Fruit fly (Drosophila melanogaster) whole organism, embryonic: ENCODE results near the gene SerRS.

ENCODE experiments used
- Antp ChIP-seq: fragments of 200-800 bp; sonication (Bioruptor generic); optimal IDR thresholded peaks from 3 replicates; lab custom pipeline; 2016; ENCODE audit warnings: missing biosample characterization, missing genetic modification characterization
- CG10654 ChIP-seq: fragments of 200-800 bp; sonication (Bioruptor generic); optimal IDR thresholded peaks from 2 replicates; lab custom pipeline; 2016; ENCODE audit warnings: missing biosample characterization, missing genetic modification characterization
- CG11723 ChIP-seq: fragments of 200-800 bp; sonication (Bioruptor generic); optimal IDR thresholded peaks from 2 replicates; lab custom pipeline; 2017; ENCODE audit warnings: missing biosample characterization, mild to moderate bottlenecking, missing genetic modification characterization
- CG17385 ChIP-seq: fragments of 200-800 bp; sonication (Bioruptor generic); optimal IDR thresholded peaks from 3 replicates; lab custom pipeline; 2018; ENCODE audit warnings: missing biosample characterization, mild to moderate bottlenecking, missing genetic modification characterization
- CG17568 ChIP-seq: fragments of 200-800 bp; sonication (Bioruptor generic); optimal IDR thresholded peaks from 2 replicates; lab custom pipeline; 2018; ENCODE audit warnings: missing biosample characterization, mild to moderate bottlenecking, missing genetic modification characterization, moderate library complexity
- CG18619 ChIP-seq: fragments of 200-800 bp; sonication (Bioruptor generic); optimal IDR thresholded peaks from 3 replicates; lab custom pipeline; 2017; ENCODE audit warnings: missing biosample characterization, mild to moderate bottlenecking, missing genetic modification characterization
- CG2875 ChIP-seq: fragments of 200-800 bp; sonication (Bioruptor generic); optimal IDR thresholded peaks from 2 replicates; lab custom pipeline; 2017; ENCODE audit warnings: missing biosample characterization, mild to moderate bottlenecking, missing genetic modification characterization, missing genetic modification reagents
- CG30431 ChIP-seq: fragments of 200-800 bp; sonication (Bioruptor generic); optimal IDR thresholded peaks from 2 replicates; lab custom pipeline; 2017; ENCODE audit warnings: missing biosample characterization, missing genetic modification characterization
- CG3065 ChIP-seq: fragments of 200-800 bp; sonication (Bioruptor generic); optimal IDR thresholded peaks from 2 replicates; lab custom pipeline; 2016; ENCODE audit warnings: missing biosample characterization, missing genetic modification characterization
- CG31441 ChIP-seq: fragments of 200-800 bp; sonication (Bioruptor generic); IDR thresholded peaks from 2 replicates; pipeline ENCODE4 v1.3.6; 2022; ENCODE audit warnings: missing biosample characterization, missing genetic modification characterization
- CG3726 ChIP-seq: fragments of 200-800 bp; sonication (Bioruptor generic); IDR thresholded peaks from 3 replicates; pipeline ENCODE4, ENCODE4 v1.3.6; 2022; ENCODE audit warnings: missing biosample characterization, missing genetic modification characterization
- CG4282 ChIP-seq: fragments of 200-800 bp; sonication (Bioruptor generic); optimal IDR thresholded peaks from 2 replicates; lab custom pipeline; 2016; ENCODE audit warnings: missing biosample characterization, missing genetic modification characterization
- CG6272 ChIP-seq: fragments of 200-800 bp; sonication (Bioruptor generic); IDR thresholded peaks from 2 replicates; pipeline ENCODE4 v1.3.6; 2022; ENCODE audit warnings: missing biosample characterization, missing genetic modification characterization
- CG6683 ChIP-seq: fragments of 200-800 bp; sonication (Bioruptor generic); optimal IDR thresholded peaks from 2 replicates; lab custom pipeline; 2017; ENCODE audit warnings: missing biosample characterization, mild to moderate bottlenecking, missing genetic modification characterization, missing genetic modification reagents
- CG7928 ChIP-seq: fragments of 200-800 bp; sonication (Bioruptor generic); optimal IDR thresholded peaks from 2 replicates; lab custom pipeline; 2017; ENCODE audit warnings: missing biosample characterization, mild to moderate bottlenecking, missing genetic modification characterization
- CG9437 ChIP-seq: fragments of 200-800 bp; sonication (Bioruptor generic); optimal IDR thresholded peaks from 2 replicates; lab custom pipeline; 2018; ENCODE audit warnings: missing biosample characterization, mild to moderate bottlenecking, missing genetic modification characterization
- CG9727 ChIP-seq: fragments of 200-800 bp; sonication (Bioruptor generic); optimal IDR thresholded peaks from 3 replicates; lab custom pipeline; 2017; ENCODE audit warnings: missing biosample characterization, mild to moderate bottlenecking, missing genetic modification characterization
- CG9797 ChIP-seq: fragments of 200-800 bp; sonication (Bioruptor generic); optimal IDR thresholded peaks from 3 replicates; lab custom pipeline; 2018; ENCODE audit warnings: missing biosample characterization, mild to moderate bottlenecking, missing genetic modification characterization
- Dbx ChIP-seq: fragments of 200-800 bp; sonication (Bioruptor generic); IDR thresholded peaks from 3 replicates; pipeline ENCODE4 v1.3.6; 2022; ENCODE audit warnings: missing biosample characterization, missing genetic modification characterization
- Fer3 ChIP-seq: fragments of 200-800 bp; sonication (Bioruptor generic); optimal IDR thresholded peaks from 2 replicates; lab custom pipeline; 2018; ENCODE audit warnings: missing biosample characterization, mild to moderate bottlenecking, missing genetic modification characterization, moderate library complexity
- Gsc ChIP-seq: fragments of 200-800 bp; sonication (Bioruptor generic); IDR thresholded peaks from 2 replicates; pipeline ENCODE4 v1.3.6; 2022; ENCODE audit warnings: missing biosample characterization, missing genetic modification characterization
- Hmr ChIP-seq: fragments of 200-800 bp; sonication (Bioruptor generic); optimal IDR thresholded peaks from 3 replicates; lab custom pipeline; 2017; ENCODE audit warnings: mild to moderate bottlenecking, missing biosample characterization, missing genetic modification reagents, missing genetic modification characterization
- Hr51 ChIP-seq, 2 experiments: fragments of 200-800 bp; sonication (Bioruptor generic); optimal IDR thresholded peaks; 2 replicates in 1 of 2; 3 replicates in 1 of 2; lab custom pipeline; 2016 to 2018; ENCODE audit warnings: missing biosample characterization in 2 of 2, missing genetic modification characterization in 2 of 2, mild to moderate bottlenecking in 1 of 2, moderate library complexity in 1 of 2
- NC2β ChIP-seq: fragments of 200-800 bp; sonication (Bioruptor generic); optimal IDR thresholded peaks from 2 replicates; lab custom pipeline; 2016; ENCODE audit warnings: missing biosample characterization, missing genetic modification characterization
- Nf-YA ChIP-seq: fragments of 200-800 bp; sonication (Bioruptor generic); IDR thresholded peaks from 2 replicates; pipeline ENCODE4 v1.3.6; 2022; ENCODE audit warnings: missing biosample characterization, missing genetic modification characterization
- Pdp1 ChIP-seq, 2 experiments: fragments of 200-800 bp; sonication (Bioruptor generic); optimal IDR thresholded peaks; 3 replicates each; lab custom pipeline; 2016; ENCODE audit warnings: missing biosample characterization in 2 of 2, missing genetic modification characterization in 2 of 2, mild to moderate bottlenecking in 1 of 2, moderate library complexity in 1 of 2
- Rfx ChIP-seq: fragments of 200-800 bp; sonication (Bioruptor generic); IDR thresholded peaks from 2 replicates; pipeline ENCODE4 v1.3.6; 2022; ENCODE audit warnings: missing biosample characterization, missing genetic modification characterization
- Sin3A ChIP-seq: fragments of >200 bp; optimal IDR thresholded peaks from 2 replicates; lab custom pipeline; 2018
- Six4 ChIP-seq: fragments of 200-800 bp; sonication (Bioruptor generic); optimal IDR thresholded peaks from 2 replicates; lab custom pipeline; 2016; ENCODE audit warnings: missing biosample characterization, missing genetic modification characterization
- TFAM ChIP-seq: fragments of 200-800 bp; sonication (Bioruptor generic); optimal IDR thresholded peaks from 2 replicates; lab custom pipeline; 2017; ENCODE audit warnings: missing biosample characterization, missing genetic modification characterization, inconsistent platforms
- Vsx1 ChIP-seq: fragments of 200-800 bp; sonication (Bioruptor generic); optimal IDR thresholded peaks from 2 replicates; lab custom pipeline; 2017; ENCODE audit warnings: missing biosample characterization, mild to moderate bottlenecking, missing genetic modification characterization, missing genetic modification reagents
- YL-1 ChIP-seq: fragments of 200-800 bp; sonication (Bioruptor generic); optimal IDR thresholded peaks from 3 replicates; lab custom pipeline; 2017; ENCODE audit warnings: missing biosample characterization, mild to moderate bottlenecking, missing genetic modification characterization
- abd-A ChIP-seq: fragments of 200-800 bp; sonication (Bioruptor generic); optimal IDR thresholded peaks from 3 replicates; lab custom pipeline; 2019; ENCODE audit warnings: missing biosample characterization, mild to moderate bottlenecking, missing genetic modification characterization, moderate library complexity
- al ChIP-seq: fragments of 200-800 bp; sonication (Bioruptor generic); IDR thresholded peaks from 2 replicates; pipeline ENCODE4 v1.3.6; 2022; ENCODE audit warnings: missing biosample characterization, missing genetic modification characterization
- bcd ChIP-seq: fragments of 200-800 bp; sonication (Bioruptor generic); optimal IDR thresholded peaks from 2 replicates; lab custom pipeline; 2017; ENCODE audit warnings: missing biosample characterization, mild to moderate bottlenecking, missing genetic modification characterization
- dmrt11E ChIP-seq: fragments of 200-800 bp; sonication (Bioruptor generic); optimal IDR thresholded peaks from 3 replicates; lab custom pipeline; 2018; ENCODE audit warnings: missing biosample characterization, mild to moderate bottlenecking, missing genetic modification characterization, moderate library complexity
- ems ChIP-seq: fragments of 200-800 bp; sonication (Bioruptor generic); optimal IDR thresholded peaks from 3 replicates; lab custom pipeline; 2016; ENCODE audit warnings: missing biosample characterization, missing genetic modification characterization
- en ChIP-seq: fragments of 200-800 bp; sonication (Bioruptor generic); optimal IDR thresholded peaks from 2 replicates; lab custom pipeline; 2016; ENCODE audit warnings: missing biosample characterization, missing genetic modification characterization
- eyg ChIP-seq: fragments of 200-800 bp; sonication (Bioruptor generic); optimal IDR thresholded peaks from 3 replicates; lab custom pipeline; 2016; ENCODE audit warnings: missing biosample characterization, missing genetic modification characterization
- gcm2 ChIP-seq: fragments of 200-800 bp; sonication (Bioruptor generic); optimal IDR thresholded peaks from 2 replicates; lab custom pipeline; 2016; ENCODE audit warnings: missing biosample characterization, missing genetic modification characterization
- gro ChIP-seq: fragments of 200-800 bp; sonication (Bioruptor generic); optimal IDR thresholded peaks from 2 replicates; lab custom pipeline; 2016; ENCODE audit warnings: missing biosample characterization, missing genetic modification characterization
- hth ChIP-seq: fragments of >200 bp; optimal IDR thresholded peaks from 2 replicates; lab custom pipeline; 2017; ENCODE audit warnings: inconsistent platforms
- lilli ChIP-seq: fragments of 200-800 bp; sonication (Bioruptor generic); optimal IDR thresholded peaks from 3 replicates; lab custom pipeline; 2016; ENCODE audit warnings: missing biosample characterization, missing genetic modification characterization
- pan ChIP-seq, 4 experiments: fragments of >200 bp in 3 of 4; fragments of 200-800 bp in 1 of 4; sonication (Bioruptor generic) in 1 of 4; optimal IDR thresholded peaks in 3 of 4; IDR thresholded peaks in 1 of 4; 2 replicates each; pipeline versions ENCODE4 v1.3.6 to Lab custom; 2017 to 2022; ENCODE audit warnings: missing biosample characterization in 2 of 4, missing genetic modification characterization in 2 of 4, mixed read lengths in 1 of 4
- pum ChIP-seq: fragments of 200-800 bp; sonication (Bioruptor generic); optimal IDR thresholded peaks from 2 replicates; lab custom pipeline; 2016; ENCODE audit warnings: missing biosample characterization, missing genetic modification characterization
- run ChIP-seq: fragments of 200-800 bp; sonication (Bioruptor generic); optimal IDR thresholded peaks from 3 replicates; lab custom pipeline; 2018; ENCODE audit warnings: missing biosample characterization, mild to moderate bottlenecking, missing genetic modification characterization
- so ChIP-seq: fragments of 200-800 bp; sonication (Bioruptor generic); IDR thresholded peaks from 3 replicates; pipeline ENCODE4 v1.3.6; 2022; ENCODE audit warnings: missing biosample characterization, missing genetic modification characterization
- zen2 ChIP-seq: fragments of 200-800 bp; sonication (Bioruptor generic); IDR thresholded peaks from 3 replicates; pipeline ENCODE4 v1.3.6; 2022; ENCODE audit warnings: missing biosample characterization, missing genetic modification characterization; ENCODE audit not compliant: partially characterized antibody

Gene SerRS

DNA sequence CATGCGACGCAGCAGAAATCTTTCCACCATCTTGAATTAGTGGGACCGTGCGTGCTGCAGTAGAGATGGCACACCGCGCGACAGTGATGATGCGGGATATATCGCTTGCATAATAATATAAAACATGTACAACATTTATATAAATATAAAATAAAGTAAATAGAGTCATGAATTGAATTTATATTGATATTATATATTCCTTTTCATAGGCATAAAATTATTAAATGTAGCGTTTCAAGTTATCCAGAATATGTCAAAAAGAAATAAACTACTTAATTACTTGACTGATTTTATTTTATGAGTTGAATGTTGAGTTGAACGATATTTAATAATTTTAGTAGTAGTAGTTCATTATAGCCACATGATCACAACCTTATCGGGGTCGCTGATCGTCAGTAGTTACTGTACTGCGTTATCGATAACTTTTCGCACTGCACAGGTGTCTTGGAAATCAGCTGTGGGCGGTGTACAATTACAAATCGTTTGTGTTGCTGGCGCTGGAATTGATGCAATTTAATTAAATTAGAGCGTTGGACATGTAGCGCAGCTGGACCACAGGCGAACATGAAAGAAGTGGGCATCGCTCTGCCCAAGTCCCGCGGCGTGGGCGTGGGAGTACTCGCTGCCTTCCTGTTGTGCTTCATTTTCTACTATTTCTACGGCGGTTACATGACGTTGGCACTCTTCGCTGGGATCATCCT, 49.4 kb downstream of the SerRS start, which contains the start of the genes Chd1 and Bem46 (continued):
- TF ChIP-seq Nf-YA (peak; percentile 55; the same call in 1 of the 2 replicates), Fer3 (peak; percentile 86), CG7928 (peak; percentile 38), YL-1 (peak; percentile 90), Hr51 (GFP tag; optimal IDR thresholded peaks at IDR 0.05; lab: Kevin White, UChicago) (peak in 1 of 2 experiments; percentile 64), Rfx (GFP tag; lab: Robert Waterston, UW) (peak; percentile 84), ems (GFP tag; lab: Kevin White, UChicago) (peak; percentile 69), CG4282 (GFP tag; lab: Kevin White, UChicago) (no peak), lilli (GFP tag; lab: Kevin White, UChicago) (peak; percentile 85), pum (peak; percentile 72), CG17568 (GFP tag; lab: Kevin White, UChicago) (no peak), hth (lab: Kevin White, UChicago) (no peak), Antp (GFP tag; lab: Kevin White, UChicago) (peak; percentile 80), Vsx1 (GFP tag; lab: Kevin White, UChicago) (no peak), Six4 (GFP tag; lab: Kevin White, UChicago) (peak; percentile 88), al (GFP tag; lab: Robert Waterston, UW) (peak; percentile 83), CG3726 (GFP tag; lab: Robert Waterston, UW) (0 out of 3 replicates have a peak, but pooled peaks have one; percentile 61), Sin3A (lab: Kevin White, UChicago) (peak; percentile 59), CG10654 (GFP tag; lab: Kevin White, UChicago) (peak; percentile 85), Gsc (peak; percentile 48; the same call in 1 of the 2 replicates), TFAM (no peak), en (GFP tag; lab: Kevin White, UChicago) (no peak), eyg (peak; percentile 58), CG2875 (GFP tag; lab: Kevin White, UChicago) (peak; percentile 77), Hmr (no peak), so (GFP tag; lab: Robert Waterston, UW) (peak; percentile 78), bcd (GFP tag; lab: Kevin White, UChicago) (peak; percentile 89), abd-A (no peak), Pdp1 (GFP tag; optimal IDR thresholded peaks at IDR 0.05; lab: Kevin White, UChicago) (peak; percentile 79 to 82), CG9797 (peak; percentile 83), dmrt11E (tag; lab: Kevin White, UChicago) (peak; percentile 86), CG30431 (peak; percentile 72), CG6272 (peak; percentile 81), CG6683 (GFP tag; lab: Kevin White, UChicago) (peak; percentile 50), CG31441 (GFP tag; lab: Robert Waterston, UW) (no peak; the same call in 1 of the 2 replicates), pan (optimal IDR thresholded peaks at IDR 0.05; lab: Kevin White, UChicago) (no peak), pan (GFP tag; optimal IDR thresholded peaks at IDR 0.05 in 1 of 2, IDR thresholded peaks at IDR 0.05 in 1 of 2) (peak in 1 of 2 experiments; percentile 86), Dbx (GFP tag; lab: Robert Waterston, UW) (peak; percentile 89), NC2β (GFP tag; lab: Kevin White, UChicago) (peak; percentile 48), gcm2 (GFP tag; lab: Kevin White, UChicago) (peak; percentile 52), run (tag; lab: Kevin White, UChicago) (peak; percentile 26), CG17385 (GFP tag; lab: Kevin White, UChicago) (peak; percentile 76), CG18619 (GFP tag; lab: Kevin White, UChicago) (peak; percentile 88), CG11723 (GFP tag; lab: Kevin White, UChicago) (no peak), CG9437 (GFP tag; lab: Kevin White, UChicago) (peak; percentile 83), zen2 (GFP tag; lab: Robert Waterston, UW) (0 out of 3 replicates have a peak, but pooled peaks have one; percentile 27), CG9727 (GFP tag; lab: Kevin White, UChicago) (peak; percentile 90), gro (GFP tag; lab: Kevin White, UChicago) (peak; percentile 27), CG3065 (GFP tag; lab: Kevin White, UChicago) (peak; percentile 61)
